Worm (Caenorhabditis elegans) whole organism, dauer: Measurements from ENCODE around the gene Y57G7A.1.

Experiments used
- unc-62 ChIP-seq: sonication (generic microtip); optimal IDR thresholded peaks from 2 replicates; lab custom pipeline; 2017; ENCODE audit warnings: missing biosample characterization, missing genetic modification reagents, missing genetic modification characterization

Y57G7A.1 gene

ce11 chrII:1341416-1341815 is 43.1 kb downstream of the Y57G7A.1 start:
- no peak for TF ChIP-seq unc-62

ce11 chrII:1343748-1344147 is 45.5 kb downstream of the Y57G7A.1 start:
- no peak for TF ChIP-seq unc-62

ce11 chrII:1344524-1345119 is 46.4 kb downstream of the Y57G7A.1 start:
- TF ChIP-seq unc-62: no peak
